Worm (Caenorhabditis elegans): ENCODE data around the gene F35A5.5.

The F35A5.5 gene

ce11 chrX:3821609-3822008 is 26.1 kb upstream of the F35A5.5 start (continued):
- TF ChIP-seq unc-62 (GFP tag; optimal IDR thresholded peaks at IDR 0.05 in 1 of 2): peak in 1 of 2 experiments; percentile 33
- no peak for TF ChIP-seq unc-62 (tag; optimal IDR thresholded peaks at IDR 0.05)
- TF ChIP-seq lsy-2 (tag; optimal IDR thresholded peaks at IDR 0.05): no peak

ce11 chrX:3820666-3821065 is 25.1 kb upstream of the F35A5.5 start:
- no peak for TF ChIP-seq nhr-237 (tag; optimal IDR thresholded peaks at IDR 0.05)
- peak; percentile 27; the same call in 1 of the 2 replicates for TF ChIP-seq pha-4 (GFP tag; IDR thresholded peaks at IDR 0.05)
- no peak for TF ChIP-seq pha-4 (tag; optimal IDR thresholded peaks at IDR 0.05)
- no peak for TF ChIP-seq aha-1 (tag)
- no peak for TF ChIP-seq snpc-1.2 (GFP tag; IDR thresholded peaks at IDR 0.05)
- no peak for TF ChIP-seq mep-1 (tag; optimal IDR thresholded peaks at IDR 0.05)
- TF ChIP-seq F37D6.2 (tag; optimal IDR thresholded peaks at IDR 0.05): no peak
- TF ChIP-seq php-3 (GFP tag; IDR thresholded peaks at IDR 0.05): no peak
- no peak for TF ChIP-seq mdt-29 (GFP tag; IDR thresholded peaks at IDR 0.05)
- TF ChIP-seq zip-2 (tag; optimal IDR thresholded peaks at IDR 0.05): no peak
- TF ChIP-seq set-16 (GFP tag; IDR thresholded peaks at IDR 0.05): no peak
- TF ChIP-seq Y5F2A.4 (GFP tag; optimal IDR thresholded peaks at IDR 0.05): no peak
- TF ChIP-seq nhr-41 (GFP tag; IDR thresholded peaks at IDR 0.05): no peak
- no peak for TF ChIP-seq zag-1 (tag; optimal IDR thresholded peaks at IDR 0.05)
- no peak for TF ChIP-seq egl-43 (GFP tag; IDR thresholded peaks at IDR 0.05)
- peak; percentile 78 for TF ChIP-seq dmd-6 (GFP tag; IDR thresholded peaks at IDR 0.05)
- TF ChIP-seq daf-19 (GFP tag; conservative IDR thresholded peaks at IDR 0.05): no peak
- TF ChIP-seq lin-29 (GFP tag; IDR thresholded peaks at IDR 0.05): no peak
- TF ChIP-seq T26A8.4 (GFP tag; IDR thresholded peaks at IDR 0.05): no peak
- TF ChIP-seq sdz-12 (GFP tag; optimal IDR thresholded peaks at IDR 0.05): no peak
- no peak for TF ChIP-seq cey-2 (tag; optimal IDR thresholded peaks at IDR 0.05; ENCODE audit: borderline replicate concordance, insufficient read depth)
- peak; percentile 66 for TF ChIP-seq nhr-28 (tag; optimal IDR thresholded peaks at IDR 0.05)
- TF ChIP-seq ama-1 (optimal IDR thresholded peaks at IDR 0.05): no peak
- no peak for TF ChIP-seq F49E8.2 (tag; optimal IDR thresholded peaks at IDR 0.05; ENCODE audit: borderline replicate concordance)
- no peak for TF ChIP-seq attf-4 (tag; optimal IDR thresholded peaks at IDR 0.05)
- TF ChIP-seq nhr-25 (tag; optimal IDR thresholded peaks at IDR 0.05; ENCODE audit: borderline replicate concordance, insufficient read depth): no peak
- no peak for TF ChIP-seq nhr-76 (tag; optimal IDR thresholded peaks at IDR 0.05)
- TF ChIP-seq zfp-3 (GFP tag; conservative IDR thresholded peaks at IDR 0.05): no peak
- TF ChIP-seq lin-38 (GFP tag; IDR thresholded peaks at IDR 0.05): no peak
- no peak for TF ChIP-seq vab-7 (GFP tag; IDR thresholded peaks at IDR 0.05)
- TF ChIP-seq daf-12 (tag; optimal IDR thresholded peaks at IDR 0.05): no peak
- peak; percentile 66 for TF ChIP-seq hlh-11 (tag; optimal IDR thresholded peaks at IDR 0.05)
- no peak for TF ChIP-seq lim-7 (GFP tag; IDR thresholded peaks at IDR 0.05)
- TF ChIP-seq nhr-77 (tag; optimal IDR thresholded peaks at IDR 0.05): no peak
- TF ChIP-seq spr-1 (tag; optimal IDR thresholded peaks at IDR 0.05): no peak
- TF ChIP-seq mdl-1 (tag; optimal IDR thresholded peaks at IDR 0.05): no peak
- TF ChIP-seq nhr-6 (tag; optimal IDR thresholded peaks at IDR 0.05): no peak
- TF ChIP-seq Y75B8A.6 (GFP tag; IDR thresholded peaks at IDR 0.05): no peak
- no peak for TF ChIP-seq ztf-7 (tag; optimal IDR thresholded peaks at IDR 0.05)
- TF ChIP-seq dve-1 (tag; optimal IDR thresholded peaks at IDR 0.05; ENCODE audit: insufficient read depth): peak; percentile 44
- no peak for TF ChIP-seq skn-1 (tag; optimal IDR thresholded peaks at IDR 0.05)
- no peak for TF ChIP-seq nhr-48 (tag; optimal IDR thresholded peaks at IDR 0.05)
- TF ChIP-seq zip-11 (GFP tag; IDR thresholded peaks at IDR 0.05): no peak
- TF ChIP-seq ZK546.5 (tag; optimal IDR thresholded peaks at IDR 0.05): no peak
- TF ChIP-seq Y48G9A.11 (GFP tag; IDR thresholded peaks at IDR 0.05): no peak
- TF ChIP-seq mxl-3 (GFP tag; optimal IDR thresholded peaks at IDR 0.05): no peak
- no peak for TF ChIP-seq T20F7.1 (GFP tag; optimal IDR thresholded peaks at IDR 0.05)
- no peak for TF ChIP-seq ceh-44 (GFP tag; IDR thresholded peaks at IDR 0.05)
- no peak for TF ChIP-seq ceh-82 (tag; optimal IDR thresholded peaks at IDR 0.05)
